Fruit fly (Drosophila melanogaster) whole organism, embryonic: ENCODE results near the gene inaE.

ENCODE experiments used
- Abd-B ChIP-seq: fragments of 200-800 bp; sonication (Bioruptor generic); optimal IDR thresholded peaks from 2 replicates; lab custom pipeline; 2018; ENCODE audit warnings: missing biosample characterization, mild to moderate bottlenecking, missing genetic modification characterization, moderate library complexity
- Adf1 ChIP-seq: fragments of 200-800 bp; sonication (Bioruptor generic); IDR thresholded peaks from 2 replicates; pipeline ENCODE4 v1.3.6; 2022; ENCODE audit warnings: missing biosample characterization, missing genetic modification characterization
- BEAF-32 ChIP-seq: fragments of 200-800 bp; sonication (Bioruptor generic); optimal IDR thresholded peaks from 3 replicates; lab custom pipeline; 2017; ENCODE audit warnings: missing biosample characterization, missing genetic modification characterization, mild to moderate bottlenecking, moderate library complexity, missing genetic modification reagents
- CG10147 ChIP-seq: fragments of 200-800 bp; sonication (Bioruptor generic); optimal IDR thresholded peaks from 2 replicates; lab custom pipeline; 2019; ENCODE audit warnings: missing biosample characterization, mild to moderate bottlenecking, missing genetic modification characterization, moderate library complexity
- CG10267 ChIP-seq: fragments of 200-800 bp; sonication (Bioruptor generic); optimal IDR thresholded peaks from 2 replicates; lab custom pipeline; 2018; ENCODE audit warnings: missing biosample characterization, mild to moderate bottlenecking, missing genetic modification characterization, moderate library complexity
- CG10431 ChIP-seq: fragments of 200-800 bp; sonication (Bioruptor generic); optimal IDR thresholded peaks from 3 replicates; lab custom pipeline; 2018; ENCODE audit warnings: missing biosample characterization, mild to moderate bottlenecking, missing genetic modification characterization
- CG11723 ChIP-seq: fragments of 200-800 bp; sonication (Bioruptor generic); optimal IDR thresholded peaks from 2 replicates; lab custom pipeline; 2017; ENCODE audit warnings: missing biosample characterization, mild to moderate bottlenecking, missing genetic modification characterization
- CG14441 ChIP-seq: fragments of 200-800 bp; sonication (Bioruptor generic); IDR thresholded peaks from 2 replicates; pipeline ENCODE4 v1.3.6; 2022; ENCODE audit warnings: missing biosample characterization, missing genetic modification characterization
- CG14965 ChIP-seq: fragments of 200-800 bp; sonication (Bioruptor generic); optimal IDR thresholded peaks from 2 replicates; lab custom pipeline; 2016; ENCODE audit warnings: missing biosample characterization, missing genetic modification characterization, borderline replicate concordance
- CG17829 ChIP-seq: fragments of 200-800 bp; optimal IDR thresholded peaks from 2 replicates; lab custom pipeline; 2019; ENCODE audit warnings: missing biosample characterization, mild to moderate bottlenecking, missing genetic modification characterization, moderate library complexity
- CG1792 ChIP-seq: fragments of 200-800 bp; sonication (Bioruptor generic); optimal IDR thresholded peaks from 2 replicates; lab custom pipeline; 2016; ENCODE audit warnings: missing biosample characterization, missing genetic modification characterization
- CG18599 ChIP-seq: fragments of 200-800 bp; sonication (Bioruptor generic); optimal IDR thresholded peaks from 3 replicates; lab custom pipeline; 2017; ENCODE audit warnings: missing biosample characterization, missing genetic modification characterization, mild to moderate bottlenecking, moderate library complexity, missing genetic modification reagents
- CG2120 ChIP-seq: fragments of 200-800 bp; sonication (Bioruptor generic); optimal IDR thresholded peaks from 3 replicates; lab custom pipeline; 2016; ENCODE audit warnings: missing biosample characterization, missing genetic modification characterization
- CG3847 ChIP-seq: fragments of 200-800 bp; sonication (Bioruptor generic); IDR thresholded peaks from 2 replicates; pipeline ENCODE4 v1.3.6; 2022; ENCODE audit warnings: missing biosample characterization, missing genetic modification characterization
- CG4328 ChIP-seq: fragments of 200-800 bp; sonication (Bioruptor generic); optimal IDR thresholded peaks from 3 replicates; lab custom pipeline; 2017; ENCODE audit warnings: missing biosample characterization, missing genetic modification reagents, missing genetic modification characterization
- CG7556 ChIP-seq: fragments of 200-800 bp; sonication (Bioruptor generic); optimal IDR thresholded peaks from 2 replicates; lab custom pipeline; 2017; ENCODE audit warnings: missing biosample characterization, mild to moderate bottlenecking, missing genetic modification characterization
- CG8388 ChIP-seq: fragments of 200-800 bp; sonication (Bioruptor generic); optimal IDR thresholded peaks from 2 replicates; lab custom pipeline; 2019; ENCODE audit warnings: missing biosample characterization, mild to moderate bottlenecking, missing genetic modification characterization, moderate library complexity
- CG9437 ChIP-seq: fragments of 200-800 bp; sonication (Bioruptor generic); optimal IDR thresholded peaks from 2 replicates; lab custom pipeline; 2018; ENCODE audit warnings: missing biosample characterization, mild to moderate bottlenecking, missing genetic modification characterization
- CG9817 ChIP-seq: fragments of 200-800 bp; sonication (Bioruptor generic); optimal IDR thresholded peaks from 2 replicates; lab custom pipeline; 2018; ENCODE audit warnings: missing biosample characterization, mild to moderate bottlenecking, missing genetic modification characterization, moderate library complexity
- Doc3 ChIP-seq: fragments of 200-800 bp; sonication (Bioruptor generic); IDR thresholded peaks from 3 replicates; pipeline ENCODE4 v1.3.6; 2022; ENCODE audit warnings: missing biosample characterization, missing genetic modification characterization; ENCODE audit not compliant: partially characterized antibody
- Eip74EF ChIP-seq, 2 experiments: fragments of 200-800 bp in 1 of 2; fragments of >200 bp in 1 of 2; sonication (Bioruptor generic) in 1 of 2; optimal IDR thresholded peaks; 2 replicates each; lab custom pipeline; 2017 to 2019; ENCODE audit warnings: missing biosample characterization in 2 of 2, missing genetic modification characterization in 2 of 2, mild to moderate bottlenecking in 1 of 2, moderate library complexity in 1 of 2
- Fer2 ChIP-seq: fragments of 200-800 bp; sonication (Bioruptor generic); optimal IDR thresholded peaks from 2 replicates; lab custom pipeline; 2018; ENCODE audit warnings: missing biosample characterization, mild to moderate bottlenecking, missing genetic modification characterization, moderate library complexity
- HLH54F ChIP-seq: fragments of 200-800 bp; sonication (Bioruptor generic); optimal IDR thresholded peaks from 3 replicates; lab custom pipeline; 2016; ENCODE audit warnings: missing biosample characterization, missing genetic modification characterization
- MTF-1 ChIP-seq: fragments of 200-800 bp; sonication (Bioruptor generic); optimal IDR thresholded peaks from 2 replicates; lab custom pipeline; 2018; ENCODE audit warnings: missing biosample characterization, mild to moderate bottlenecking, missing genetic modification characterization, borderline replicate concordance
- Mes4 ChIP-seq: fragments of 200-800 bp; sonication (Bioruptor generic); optimal IDR thresholded peaks from 2 replicates; lab custom pipeline; 2016; ENCODE audit warnings: missing biosample characterization, missing genetic modification characterization
- Ptx1 ChIP-seq: fragments of 200-800 bp; sonication (Bioruptor generic); IDR thresholded peaks from 2 replicates; pipeline ENCODE4 v1.3.6; 2022; ENCODE audit warnings: missing biosample characterization, missing genetic modification characterization
- Sox102F ChIP-seq: fragments of 200-800 bp; sonication (Bioruptor generic); optimal IDR thresholded peaks from 2 replicates; lab custom pipeline; 2018; ENCODE audit warnings: missing biosample characterization, mild to moderate bottlenecking, missing genetic modification characterization, moderate library complexity
- Stat92E ChIP-seq, 3 experiments: fragments of >200 bp in 2 of 3; fragments of 200-800 bp in 1 of 3; sonication (Bioruptor generic) in 1 of 3; optimal IDR thresholded peaks; 2 replicates each; lab custom pipeline; 2017 to 2019; ENCODE audit warnings: missing biosample characterization in 3 of 3, missing genetic modification characterization in 3 of 3, mild to moderate bottlenecking in 1 of 3, moderate library complexity in 1 of 3
- Usf ChIP-seq: fragments of 200-800 bp; sonication (Bioruptor generic); optimal IDR thresholded peaks from 2 replicates; lab custom pipeline; 2017; ENCODE audit warnings: missing genotype, missing biosample characterization, missing genetic modification characterization
- YL-1 ChIP-seq: fragments of 200-800 bp; sonication (Bioruptor generic); optimal IDR thresholded peaks from 3 replicates; lab custom pipeline; 2017; ENCODE audit warnings: missing biosample characterization, mild to moderate bottlenecking, missing genetic modification characterization
- cas ChIP-seq: fragments of 200-800 bp; sonication (Bioruptor generic); IDR thresholded peaks from 2 replicates; pipeline ENCODE4 v1.3.6; 2022; ENCODE audit warnings: missing biosample characterization, missing genetic modification characterization
- caup ChIP-seq: fragments of 200-800 bp; sonication (Bioruptor generic); optimal IDR thresholded peaks from 3 replicates; lab custom pipeline; 2017; ENCODE audit warnings: missing biosample characterization, mild to moderate bottlenecking, missing genetic modification characterization, moderate library complexity; ENCODE audit not compliant: severe bottlenecking
- chif ChIP-seq, 2 experiments: fragments of 200-800 bp; sonication (Bioruptor generic); optimal IDR thresholded peaks; 3 replicates each; lab custom pipeline; 2016; ENCODE audit warnings: missing biosample characterization in 2 of 2, missing genetic modification characterization in 2 of 2
- ci ChIP-seq: fragments of 200-800 bp; sonication (Bioruptor generic); IDR thresholded peaks from 3 replicates; pipeline ENCODE4 v1.3.6; 2022; ENCODE audit warnings: missing biosample characterization, missing genetic modification characterization
- crol ChIP-seq: fragments of 200-800 bp; sonication (Bioruptor generic); IDR thresholded peaks from 2 replicates; pipeline ENCODE4 v1.3.6; 2022; ENCODE audit warnings: missing biosample characterization, missing genetic modification characterization
- ems ChIP-seq: fragments of 200-800 bp; sonication (Bioruptor generic); optimal IDR thresholded peaks from 3 replicates; lab custom pipeline; 2016; ENCODE audit warnings: missing biosample characterization, missing genetic modification characterization
- ewg ChIP-seq: fragments of 200-800 bp; sonication (Bioruptor generic); optimal IDR thresholded peaks from 3 replicates; lab custom pipeline; 2017; ENCODE audit warnings: mild to moderate bottlenecking, missing biosample characterization, missing genetic modification reagents, missing genetic modification characterization
- kni ChIP-seq: fragments of 200-800 bp; sonication (Bioruptor generic); optimal IDR thresholded peaks from 3 replicates; lab custom pipeline; 2017; ENCODE audit warnings: mild to moderate bottlenecking, missing biosample characterization, missing genetic modification reagents, missing genetic modification characterization
- lab ChIP-seq: fragments of 200-800 bp; sonication (Bioruptor generic); optimal IDR thresholded peaks from 3 replicates; lab custom pipeline; 2017; ENCODE audit warnings: missing biosample characterization, missing genetic modification characterization, mild to moderate bottlenecking, moderate library complexity, missing genetic modification reagents
- luna ChIP-seq: fragments of 200-800 bp; sonication (Bioruptor generic); optimal IDR thresholded peaks from 2 replicates; lab custom pipeline; 2016; ENCODE audit warnings: missing biosample characterization, missing genetic modification characterization
- otp ChIP-seq: fragments of 200-800 bp; sonication (Bioruptor generic); IDR thresholded peaks from 3 replicates; pipeline ENCODE4, ENCODE4 v1.3.6; 2022; ENCODE audit warnings: missing biosample characterization, missing genetic modification characterization
- pan ChIP-seq, 4 experiments: fragments of >200 bp in 3 of 4; fragments of 200-800 bp in 1 of 4; sonication (Bioruptor generic) in 1 of 4; optimal IDR thresholded peaks in 3 of 4; IDR thresholded peaks in 1 of 4; 2 replicates each; pipeline versions ENCODE4 v1.3.6 to Lab custom; 2017 to 2022; ENCODE audit warnings: missing biosample characterization in 2 of 4, missing genetic modification characterization in 2 of 4, mixed read lengths in 1 of 4
- pum ChIP-seq: fragments of 200-800 bp; sonication (Bioruptor generic); optimal IDR thresholded peaks from 2 replicates; lab custom pipeline; 2016; ENCODE audit warnings: missing biosample characterization, missing genetic modification characterization
- ranshi ChIP-seq: fragments of 200-800 bp; sonication (Bioruptor generic); IDR thresholded peaks from 2 replicates; pipeline ENCODE4 v1.3.6; 2022; ENCODE audit warnings: missing biosample characterization, missing genetic modification characterization
- stc ChIP-seq: fragments of 200-800 bp; sonication (Bioruptor generic); IDR thresholded peaks from 2 replicates; pipeline ENCODE4 v1.3.6; 2022; ENCODE audit warnings: missing biosample characterization, missing genetic modification characterization
- sug ChIP-seq: fragments of 200-800 bp; optimal IDR thresholded peaks from 2 replicates; lab custom pipeline; 2019; ENCODE audit warnings: missing biosample characterization, mild to moderate bottlenecking, missing genetic modification characterization, moderate library complexity
- tna ChIP-seq: fragments of 200-800 bp; sonication (Bioruptor generic); IDR thresholded peaks from 2 replicates; pipeline ENCODE4 v1.3.6; 2022; ENCODE audit warnings: missing biosample characterization, missing genetic modification characterization; ENCODE audit not compliant: partially characterized antibody

Gene inaE

dm6 chrX:13815526-13816173 lies 32.1 kb downstream of the inaE start (continued):
- peak; percentile 35 for TF ChIP-seq CG10147
- peak; percentile 73 for TF ChIP-seq lab (GFP tag; lab: Kevin White, UChicago)
- TF ChIP-seq otp (GFP tag; lab: Robert Waterston, UW) = 0 out of 3 replicates have a peak, but pooled peaks have one; percentile 8
- no peak for TF ChIP-seq Doc3 (GFP tag; lab: Robert Waterston, UW)
- peak; percentile 16 for TF ChIP-seq CG9817 (tag; lab: Kevin White, UChicago)
- TF ChIP-seq ci = 0 out of 3 replicates have a peak, but pooled peaks have one; percentile 8
- no peak for TF ChIP-seq Stat92E (GFP tag; optimal IDR thresholded peaks at IDR 0.05; lab: Kevin White, UChicago)
- TF ChIP-seq pum (GFP tag; lab: Kevin White, UChicago) = peak; percentile 44
- peak; percentile 75 for TF ChIP-seq crol (GFP tag; lab: Robert Waterston, UW)
- TF ChIP-seq BEAF-32 (GFP tag; lab: Kevin White, UChicago) = no peak
- TF ChIP-seq CG18599 = peak; percentile 60
- TF ChIP-seq chif (GFP tag; optimal IDR thresholded peaks at IDR 0.05; lab: Kevin White, UChicago) = peak in 1 of 2 experiments; percentile 36
- TF ChIP-seq CG10431 (GFP tag; lab: Kevin White, UChicago) = no peak
- TF ChIP-seq Sox102F (GFP tag; lab: Kevin White, UChicago) = peak; percentile 61
- no peak for TF ChIP-seq pan (optimal IDR thresholded peaks at IDR 0.05; lab: Kevin White, UChicago)
- no peak for TF ChIP-seq pan (GFP tag; optimal IDR thresholded peaks at IDR 0.05 in 1 of 2, IDR thresholded peaks at IDR 0.05 in 1 of 2)
- TF ChIP-seq CG14441 = peak; percentile 57
- TF ChIP-seq ems (GFP tag; lab: Kevin White, UChicago) = peak; percentile 23
- peak; percentile 29 for TF ChIP-seq HLH54F (GFP tag; lab: Kevin White, UChicago)
- TF ChIP-seq stc (GFP tag; lab: Robert Waterston, UW) = peak; percentile 52; the same call in 1 of the 2 replicates
- TF ChIP-seq CG8388 (GFP tag; lab: Kevin White, UChicago) = peak; percentile 49
- peak; percentile 43 for TF ChIP-seq Abd-B
- no peak for TF ChIP-seq YL-1
- peak; percentile 55 for TF ChIP-seq CG2120 (GFP tag; lab: Kevin White, UChicago)
- TF ChIP-seq ranshi (GFP tag; lab: Robert Waterston, UW) = peak; percentile 33; the same call in 1 of the 2 replicates
- TF ChIP-seq caup = peak; percentile 26
- peak; percentile 58 for TF ChIP-seq Adf1
- peak; percentile 49 for TF ChIP-seq CG9437
- TF ChIP-seq CG14965 (GFP tag; lab: Kevin White, UChicago) = no peak
- no peak for TF ChIP-seq cas (GFP tag; lab: Robert Waterston, UW)
- TF ChIP-seq Fer2 (tag; lab: Kevin White, UChicago) = no peak
- peak in 1 of 2 experiments; percentile 73 for TF ChIP-seq Eip74EF (GFP tag; optimal IDR thresholded peaks at IDR 0.05; lab: Kevin White, UChicago)
- peak; percentile 38 for TF ChIP-seq CG1792
- TF ChIP-seq CG4328 (GFP tag; lab: Kevin White, UChicago) = peak; percentile 59
- TF ChIP-seq CG7556 (GFP tag; lab: Kevin White, UChicago) = peak; percentile 69
- TF ChIP-seq kni (GFP tag; lab: Kevin White, UChicago) = peak; percentile 18
- TF ChIP-seq tna (GFP tag; lab: Robert Waterston, UW) = no peak
- TF ChIP-seq CG17829 (tag; lab: Kevin White, UChicago) = peak; percentile 62
- peak; percentile 65 for TF ChIP-seq CG3847 (GFP tag; lab: Robert Waterston, UW)
- TF ChIP-seq Mes4 (GFP tag; lab: Kevin White, UChicago) = peak; percentile 18
- TF ChIP-seq ewg (GFP tag; lab: Kevin White, UChicago) = peak; percentile 9
- peak; percentile 43 for TF ChIP-seq CG10267 (tag; lab: Kevin White, UChicago)
- peak; percentile 70 for TF ChIP-seq Ptx1 (GFP tag; lab: Robert Waterston, UW)
- peak; percentile 22 for TF ChIP-seq sug
- peak; percentile 61 for TF ChIP-seq luna (GFP tag; lab: Kevin White, UChicago)
- TF ChIP-seq Usf (GFP tag; lab: Kevin White, UChicago) = peak; percentile 38
- peak; percentile 48 for TF ChIP-seq CG11723
- TF ChIP-seq MTF-1 = no peak
